Worm (Caenorhabditis elegans) whole organism, L1 larva: ENCODE data around the gene Y51H7C.8.

Experiments
- Y116A8C.19 ChIP-seq: sonication (generic microtip); optimal IDR thresholded peaks from 2 replicates; lab custom pipeline; 2016; ENCODE audit warnings: missing compliant biosample characterization, missing genetic modification characterization, borderline replicate concordance
- alr-1 ChIP-seq: fragments of 200-800 bp; sonication (Bioruptor generic); optimal IDR thresholded peaks from 2 replicates; lab custom pipeline; 2018; ENCODE audit warnings: borderline replicate concordance, mild to moderate bottlenecking, missing genetic modification characterization, missing compliant biosample characterization
- blmp-1 ChIP-seq: fragments of 150-350 bp; optimal IDR thresholded peaks from 2 replicates; lab custom pipeline; 2014; ENCODE audit warnings: missing biosample characterization, missing genetic modification characterization
- ceh-63 ChIP-seq: fragments of 200-800 bp; sonication (Bioruptor generic); optimal IDR thresholded peaks from 2 replicates; lab custom pipeline; 2018; ENCODE audit warnings: mild to moderate bottlenecking, missing genetic modification characterization, missing compliant biosample characterization
- ceh-88 ChIP-seq: fragments of 200-800 bp; sonication (Bioruptor generic); IDR thresholded peaks from 2 replicates; pipeline ENCODE4 v1.3.6; 2022; ENCODE audit warnings: missing genetic modification characterization, missing compliant biosample characterization
- ces-1 ChIP-seq: fragments of 150-350 bp; optimal IDR thresholded peaks from 2 replicates; lab custom pipeline; 2014; ENCODE audit warnings: missing biosample characterization, missing genetic modification reagents, missing genetic modification characterization
- efl-1 ChIP-seq, 4 experiments: fragments of 150-350 bp; optimal IDR thresholded peaks in 3 of 4; peaks in 1 of 4; 1 replicate in 1 of 4; 2 replicates in 3 of 4; lab custom pipeline; 2014; ENCODE audit warnings: missing biosample characterization in 2 of 4, missing genetic modification characterization in 2 of 4, missing genetic modification reagents in 2 of 4
- efl-3 ChIP-seq: fragments of 200-800 bp; sonication (Bioruptor generic); optimal IDR thresholded peaks from 2 replicates; lab custom pipeline; 2018; ENCODE audit warnings: mild to moderate bottlenecking, missing genetic modification characterization, missing compliant biosample characterization
- egl-27 ChIP-seq, 2 experiments: fragments of 150-350 bp in 1 of 2; sonication (generic microtip); optimal IDR thresholded peaks; 3 replicates each; lab custom pipeline; 2017 to 2018; ENCODE audit warnings: missing biosample characterization in 2 of 2, missing genetic modification characterization in 2 of 2, missing genetic modification reagents in 2 of 2
- elt-3 ChIP-seq, 6 experiments: fragments of 150-350 bp in 1 of 6; sonication (generic microtip); optimal IDR thresholded peaks; 2 replicates each; lab custom pipeline; 2017 to 2018; ENCODE audit warnings: missing biosample characterization in 6 of 6, missing genetic modification characterization in 6 of 6, inconsistent platforms in 1 of 6
- fkh-10 ChIP-seq: sonication (generic microtip); optimal IDR thresholded peaks from 2 replicates; lab custom pipeline; 2017; ENCODE audit warnings: missing biosample characterization, missing genetic modification reagents, missing genetic modification characterization
- fos-1 ChIP-seq: fragments of 150-350 bp; optimal IDR thresholded peaks from 2 replicates; lab custom pipeline; 2014; ENCODE audit warnings: missing biosample characterization, missing genetic modification characterization
- grh-1 ChIP-seq: fragments of 200-800 bp; sonication (Bioruptor generic); IDR thresholded peaks from 2 replicates; pipeline ENCODE4 v1.3.6; 2022; ENCODE audit warnings: missing genetic modification reagents, missing genetic modification characterization, missing compliant biosample characterization
- hlh-4 ChIP-seq: sonication (generic microtip); optimal IDR thresholded peaks from 2 replicates; lab custom pipeline; 2016; ENCODE audit warnings: mild to moderate bottlenecking, missing genetic modification characterization, missing compliant biosample characterization
- lin-15B ChIP-seq: fragments of 150-350 bp; sonication (generic microtip); optimal IDR thresholded peaks from 3 replicates; lab custom pipeline; 2014; ENCODE audit warnings: missing biosample characterization, missing genetic modification characterization
- lsy-2 ChIP-seq, 2 experiments: fragments of 150-350 bp; optimal IDR thresholded peaks; 2 replicates each; lab custom pipeline; 2014; ENCODE audit warnings: missing biosample characterization in 2 of 2, missing genetic modification characterization in 2 of 2
- mab-9 ChIP-seq: fragments of 200-800 bp; sonication (Bioruptor generic); IDR thresholded peaks from 2 replicates; pipeline ENCODE4 v1.3.6; 2022; ENCODE audit warnings: missing genetic modification reagents, missing genetic modification characterization, missing compliant biosample characterization
- nhr-11 ChIP-seq: fragments of 150-350 bp; optimal IDR thresholded peaks from 2 replicates; lab custom pipeline; 2014; ENCODE audit warnings: missing biosample characterization, missing genetic modification characterization
- nhr-19 ChIP-seq: fragments of 200-800 bp; sonication (Bioruptor generic); conservative IDR thresholded peaks from 2 replicates; pipeline ENCODE4 v1.3.6; 2022; ENCODE audit warnings: missing genetic modification characterization, missing compliant biosample characterization
- nhr-20 ChIP-seq: sonication (generic microtip); optimal IDR thresholded peaks from 2 replicates; lab custom pipeline; 2016; ENCODE audit warnings: mild to moderate bottlenecking, missing genetic modification characterization, missing compliant biosample characterization
- nhr-237 ChIP-seq: fragments of 150-350 bp; optimal IDR thresholded peaks from 2 replicates; lab custom pipeline; 2014; ENCODE audit warnings: missing biosample characterization, missing genetic modification characterization
- nhr-47 ChIP-seq: sonication (generic microtip); optimal IDR thresholded peaks from 2 replicates; lab custom pipeline; 2016; ENCODE audit warnings: mild to moderate bottlenecking, missing genetic modification characterization, moderate library complexity, missing compliant biosample characterization
- nhr-84 ChIP-seq: sonication (generic microtip); optimal IDR thresholded peaks from 2 replicates; lab custom pipeline; 2017; ENCODE audit warnings: missing biosample characterization, missing genetic modification characterization
- nhr-85 ChIP-seq: sonication (generic microtip); peaks from one replicate; lab custom pipeline; 2016; ENCODE audit warnings: missing genetic modification characterization, inconsistent platforms, missing compliant biosample characterization
- nhr-90 ChIP-seq: sonication (generic microtip); optimal IDR thresholded peaks from 2 replicates; lab custom pipeline; 2016; ENCODE audit warnings: mild to moderate bottlenecking, missing genetic modification characterization, missing compliant biosample characterization; ENCODE audit not compliant: poor library complexity
- pag-3 ChIP-seq: sonication (generic microtip); optimal IDR thresholded peaks from 2 replicates; lab custom pipeline; 2017; ENCODE audit warnings: missing genetic modification characterization, mild to moderate bottlenecking, missing compliant biosample characterization, antibody characterized with exemption, borderline replicate concordance; ENCODE audit not compliant: insufficient read depth
- pqm-1 ChIP-seq: sonication (generic microtip); optimal IDR thresholded peaks from 3 replicates; lab custom pipeline; 2017; ENCODE audit warnings: missing biosample characterization, missing genetic modification characterization
- rnt-1 ChIP-seq: sonication (generic microtip); optimal IDR thresholded peaks from 2 replicates; lab custom pipeline; 2016; ENCODE audit warnings: mild to moderate bottlenecking, missing genetic modification characterization, moderate library complexity, missing compliant biosample characterization
- snu-23 ChIP-seq: sonication (generic microtip); optimal IDR thresholded peaks from 2 replicates; lab custom pipeline; 2016; ENCODE audit warnings: missing genetic modification characterization, missing compliant biosample characterization
- sox-4 ChIP-seq: sonication (generic microtip); optimal IDR thresholded peaks from 2 replicates; lab custom pipeline; 2016; ENCODE audit warnings: missing genetic modification characterization, missing compliant biosample characterization
- sptf-1 ChIP-seq: fragments of 150-350 bp; optimal IDR thresholded peaks from 2 replicates; lab custom pipeline; 2014; ENCODE audit warnings: missing biosample characterization, missing genetic modification characterization
- tbx-2 ChIP-seq: sonication (generic microtip); optimal IDR thresholded peaks from 2 replicates; lab custom pipeline; 2016; ENCODE audit warnings: missing genetic modification characterization, missing compliant biosample characterization
- tlp-1 ChIP-seq: fragments of 150-350 bp; optimal IDR thresholded peaks from 2 replicates; lab custom pipeline; 2014; ENCODE audit warnings: missing biosample characterization, missing genetic modification characterization
- unc-30 ChIP-seq: sonication (generic microtip); optimal IDR thresholded peaks from 2 replicates; lab custom pipeline; 2017; ENCODE audit warnings: missing biosample characterization, missing genetic modification characterization
- unc-62 ChIP-seq: fragments of 150-350 bp; optimal IDR thresholded peaks from 2 replicates; lab custom pipeline; 2014; ENCODE audit warnings: missing biosample characterization, missing genetic modification reagents, missing genetic modification characterization
- zip-4 ChIP-seq: fragments of 200-800 bp; sonication (Bioruptor generic); optimal IDR thresholded peaks from 2 replicates; lab custom pipeline; 2018; ENCODE audit warnings: mild to moderate bottlenecking, missing genetic modification characterization, moderate library complexity, missing compliant biosample characterization
- ztf-11 ChIP-seq, 2 experiments: sonication (generic microtip); optimal IDR thresholded peaks; 2 replicates each; lab custom pipeline; 2016 to 2017; ENCODE audit warnings: missing genetic modification characterization in 2 of 2, missing biosample characterization in 1 of 2, missing compliant biosample characterization in 1 of 2

Gene Y51H7C.8

ce11 chrII:1368756-1369155, 32.8 kb upstream of the Y51H7C.8 start:
- TF ChIP-seq nhr-11, result no peak
- TF ChIP-seq grh-1 (GFP tag; lab: Robert Waterston, UW), result no peak
- TF ChIP-seq unc-62, result no peak
- no peak for TF ChIP-seq mab-9 (GFP tag; lab: Robert Waterston, UW)
- TF ChIP-seq nhr-20 (tag; lab: Kevin White, UChicago), result no peak
- TF ChIP-seq nhr-90, result no peak
- TF ChIP-seq, all 84 proteins: peak for 0

ce11 chrII:1369322-1369721, 32.3 kb upstream of the Y51H7C.8 start:
- TF ChIP-seq egl-27 (tag; optimal IDR thresholded peaks at IDR 0.05; lab: Kevin White, UChicago), result no peak
- no peak for TF ChIP-seq ceh-88 (GFP tag; lab: Robert Waterston, UW)
- no peak for TF ChIP-seq nhr-85 (tag; lab: Kevin White, UChicago)
- no peak for TF ChIP-seq pqm-1

ce11 chrII:1371533-1371932, 30.0 kb upstream of the Y51H7C.8 start:
- no peak for TF ChIP-seq ceh-63 (GFP tag; lab: Kevin White, UChicago)
- TF ChIP-seq ztf-11 (tag; optimal IDR thresholded peaks at IDR 0.05; lab: Kevin White, UChicago), result peak in 1 of 2 experiments; percentile 0

- TF ChIP-seq ces-1 (GFP tag; lab: Kevin White, UChicago), result no peak
- peak; percentile 52 for TF ChIP-seq nhr-85 (tag; lab: Kevin White, UChicago)
- TF ChIP-seq efl-1 (optimal IDR thresholded peaks at IDR 0.05; lab: Kevin White, UChicago), result no peak
- no peak for TF ChIP-seq efl-1 (GFP tag; optimal IDR thresholded peaks at IDR 0.05 in 1 of 2; lab: Kevin White, UChicago)
These were observed 29.4 kb upstream of the Y51H7C.8 start for ce11 chrII:1372138-1372537.

- TF ChIP-seq blmp-1 (tag; lab: Kevin White, UChicago), result no peak
- no peak for TF ChIP-seq efl-1 (optimal IDR thresholded peaks at IDR 0.05; lab: Kevin White, UChicago)
- TF ChIP-seq efl-1 (GFP tag; optimal IDR thresholded peaks at IDR 0.05 in 1 of 2; lab: Kevin White, UChicago), result peak in 1 of 2 experiments; percentile 18
These were observed 28.6 kb upstream of the Y51H7C.8 start for ce11 chrII:1372966-1373365.

- TF ChIP-seq nhr-85 (tag; lab: Kevin White, UChicago), result peak; percentile 14
- TF ChIP-seq nhr-237 (tag; lab: Kevin White, UChicago), result no peak
- TF ChIP-seq unc-30 (tag; lab: Kevin White, UChicago), result no peak
These were observed 27.1 kb upstream of the Y51H7C.8 start for ce11 chrII:1374486-1374885.

- no peak for TF ChIP-seq tlp-1 (tag; lab: Kevin White, UChicago)
- TF ChIP-seq zip-4 (GFP tag; lab: Kevin White, UChicago), result no peak
- no peak for TF ChIP-seq elt-3 (tag; optimal IDR thresholded peaks at IDR 0.05; lab: Kevin White, UChicago)
- TF ChIP-seq fkh-10, result no peak
- TF ChIP-seq pag-3 (tag; lab: Kevin White, UChicago), result no peak
- TF ChIP-seq ceh-88 (GFP tag; lab: Robert Waterston, UW), result no peak
- TF ChIP-seq, all 84 proteins: peak for 0
These were observed 26.7 kb upstream of the Y51H7C.8 start, which contains the start of gene rog-1 for ce11 chrII:1374889-1375288. Gene rog-1, minus strand, starts transcription at chrII:1374989.

- TF ChIP-seq tbx-2 (tag; lab: Kevin White, UChicago), result no peak
- TF ChIP-seq sox-4, result no peak
- no peak for TF ChIP-seq sptf-1 (tag; lab: Kevin White, UChicago)
- no peak for TF ChIP-seq nhr-11
- peak; percentile 19 to 30 for TF ChIP-seq lsy-2 (tag; optimal IDR thresholded peaks at IDR 0.05; lab: Kevin White, UChicago)
- no peak for TF ChIP-seq nhr-237 (tag; lab: Kevin White, UChicago)
- peak; percentile 69 for TF ChIP-seq rnt-1 (tag; lab: Kevin White, UChicago)
- no peak for TF ChIP-seq snu-23 (GFP tag; lab: Kevin White, UChicago)
- TF ChIP-seq efl-3, result no peak
- 0 out of 2 replicates have a peak, but pooled peaks have one; percentile 22 for TF ChIP-seq nhr-19 (GFP tag; lab: Robert Waterston, UW)
- TF ChIP-seq nhr-84 (tag; lab: Kevin White, UChicago), result no peak
- no peak for TF ChIP-seq Y116A8C.19
- no peak for TF ChIP-seq alr-1 (tag; lab: Kevin White, UChicago)
- TF ChIP-seq blmp-1 (tag; lab: Kevin White, UChicago), result peak; percentile 48
- no peak for TF ChIP-seq fos-1
- TF ChIP-seq lin-15B, result no peak
- no peak for TF ChIP-seq hlh-4 (tag; lab: Kevin White, UChicago)
- TF ChIP-seq egl-27 (tag; optimal IDR thresholded peaks at IDR 0.05; lab: Kevin White, UChicago), result no peak
- no peak for TF ChIP-seq fkh-10
- no peak for TF ChIP-seq ces-1 (GFP tag; lab: Kevin White, UChicago)
- TF ChIP-seq nhr-47, result no peak
These were observed 25.9 kb upstream of the Y51H7C.8 start for ce11 chrII:1375627-1376026.
